Fruit fly (Drosophila melanogaster) whole organism, larva: ENCODE measurements around the gene G6P.

Experiments
- noc ChIP-seq: fragments of 200-800 bp; sonication (Bioruptor generic); optimal IDR thresholded peaks from 3 replicates; lab custom pipeline; 2019; ENCODE audit warnings: missing biosample characterization, mild to moderate bottlenecking, missing genetic modification characterization, moderate library complexity

Gene G6P

DNA sequence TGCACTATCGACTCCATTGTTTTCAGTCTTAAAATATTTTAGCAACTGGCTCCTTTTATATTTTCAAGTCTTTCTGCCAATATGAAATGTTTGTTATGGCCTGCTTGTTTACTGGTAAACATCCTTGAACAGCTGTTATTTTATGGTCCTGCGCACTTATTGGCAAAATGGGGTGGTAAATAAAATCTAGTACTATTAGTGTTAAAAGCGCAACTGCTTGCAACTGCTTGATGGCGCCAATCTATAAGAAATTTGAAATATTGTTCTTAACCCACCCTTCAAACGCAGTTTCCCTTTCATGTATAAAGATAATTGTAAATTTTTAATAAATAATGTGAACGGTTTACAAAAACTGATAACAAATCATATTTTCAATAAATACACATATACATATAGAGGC, at the start of gene G6P:
TSS of gene G6P (minus strand) at position 88 of the 400 bp plus-strand sequence.
- TF ChIP-seq noc: no peak

dm6 chr2L:2864601-2865000, 49.0 kb upstream of the G6P start:
- TF ChIP-seq noc: no peak

DNA sequence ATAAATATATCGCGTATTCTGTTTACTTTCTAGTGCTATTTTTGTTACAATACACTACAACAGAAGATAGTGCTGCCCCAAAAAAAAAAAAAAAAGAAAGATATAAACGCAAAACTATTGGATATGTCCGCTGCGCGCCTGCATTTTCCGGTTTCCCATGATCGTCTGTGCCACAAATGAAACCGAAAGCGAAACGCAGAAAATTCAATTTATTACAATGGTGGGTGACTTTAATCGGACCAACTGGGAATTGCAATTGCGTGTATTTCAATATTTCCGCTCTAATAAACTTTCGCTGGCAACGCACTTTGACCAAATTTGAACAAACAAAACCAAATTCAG, 47.0 kb upstream of the G6P start:
- TF ChIP-seq noc: no peak

dm6 chr2L:2861885-2862620, 46.5 kb upstream of the G6P start:
- peak; percentile 11 for TF ChIP-seq noc

- no peak for TF ChIP-seq noc
Measured at dm6 chr2L:2861140-2861884, 45.8 kb upstream of the G6P start.

DNA sequence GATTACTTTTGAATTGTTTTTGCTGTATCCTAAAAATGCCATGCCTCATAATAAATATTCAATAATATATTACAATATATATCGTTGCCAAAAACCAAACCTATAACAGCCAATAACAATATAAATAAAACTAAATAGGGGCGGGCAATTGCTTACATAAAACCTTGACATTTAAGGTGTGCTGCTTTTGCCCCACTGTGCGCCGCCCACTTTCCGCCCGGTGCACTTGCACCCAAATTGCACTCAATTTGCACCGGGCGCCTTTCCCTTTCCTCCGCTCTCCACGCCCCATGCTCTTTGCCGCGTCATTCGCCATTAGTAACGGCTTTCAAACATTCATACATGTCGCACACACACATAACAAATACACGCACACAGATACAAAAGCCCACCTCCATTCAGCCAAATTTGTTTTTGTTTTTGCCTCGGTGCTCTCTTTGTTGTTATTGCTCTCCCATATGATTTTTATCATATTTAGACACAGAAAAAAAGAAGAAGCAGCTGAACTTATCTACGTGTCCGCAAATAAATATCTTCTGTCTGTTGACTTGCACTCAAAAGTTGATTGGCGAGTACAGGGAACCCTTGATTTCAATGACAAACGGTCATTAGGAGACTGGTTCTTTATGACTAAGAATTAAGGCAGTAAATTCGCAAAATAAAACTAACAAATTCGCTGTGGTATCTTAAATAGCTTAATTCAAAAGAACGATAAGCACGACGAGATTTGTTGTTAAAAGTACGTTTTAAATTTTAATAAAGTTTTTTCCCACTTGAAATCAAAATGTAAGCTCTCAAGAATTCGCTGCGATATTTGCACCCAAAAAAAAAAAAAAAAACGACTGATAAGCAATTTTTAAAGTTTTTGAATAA, 42.5 kb upstream of the G6P start:
- peak; percentile 62 for TF ChIP-seq noc

- peak; percentile 21 for TF ChIP-seq noc
Measured at dm6 chr2L:2856960-2857584, 41.5 kb upstream of the G6P start, which contains the start of gene CG2991. Gene CG2991 (plus strand): TSS chr2L:2857164.

DNA sequence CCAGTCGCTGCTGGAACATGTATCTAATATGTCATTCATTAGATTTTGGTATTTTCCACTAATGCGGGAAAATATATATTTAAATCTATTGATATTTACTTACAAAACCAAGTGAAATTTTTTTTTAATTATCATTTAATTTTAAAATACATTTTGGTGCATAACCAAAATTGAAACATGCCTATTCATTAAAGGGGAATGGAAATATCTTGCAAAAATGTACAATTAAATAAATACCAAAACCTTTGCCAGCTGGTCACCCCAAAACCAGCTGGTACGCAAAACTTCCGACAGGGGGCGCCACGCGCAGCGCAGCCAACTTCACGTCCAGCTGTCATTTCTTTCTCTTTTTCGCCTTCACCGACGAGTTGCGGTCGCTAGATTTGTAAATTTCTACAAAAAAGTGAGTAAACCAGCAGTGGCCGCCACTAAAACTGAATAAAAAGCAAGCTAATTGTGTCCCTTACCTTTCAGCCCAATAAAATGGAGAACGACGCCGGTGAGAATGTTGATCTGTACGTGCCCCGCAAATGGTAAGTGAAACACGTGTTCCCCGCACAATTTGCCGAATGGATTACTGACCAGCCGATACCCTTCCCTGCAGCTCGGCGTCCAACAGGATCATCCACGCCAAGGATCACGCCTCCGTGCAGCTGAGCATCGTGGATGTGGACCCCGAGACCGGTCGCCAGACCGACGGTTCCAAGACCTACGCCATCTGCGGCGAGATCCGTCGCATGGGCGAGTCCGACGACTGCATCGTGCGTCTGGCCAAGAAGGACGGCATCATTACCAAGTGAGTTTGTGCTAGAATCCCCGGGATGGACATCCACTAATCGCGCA, 40.4 kb upstream of the G6P start, which contains the start of the genes CG3104 and RpS21:
TSS of gene CG3104 (minus strand) at position 6 of the 843 bp plus-strand sequence.
TSS of gene RpS21 (plus strand) at position 298 of the 843 bp plus-strand sequence.
- TF ChIP-seq noc: peak; percentile 42

- no peak for TF ChIP-seq noc
Measured at dm6 chr2L:2855204-2855768, 39.7 kb upstream of the G6P start.

DNA sequence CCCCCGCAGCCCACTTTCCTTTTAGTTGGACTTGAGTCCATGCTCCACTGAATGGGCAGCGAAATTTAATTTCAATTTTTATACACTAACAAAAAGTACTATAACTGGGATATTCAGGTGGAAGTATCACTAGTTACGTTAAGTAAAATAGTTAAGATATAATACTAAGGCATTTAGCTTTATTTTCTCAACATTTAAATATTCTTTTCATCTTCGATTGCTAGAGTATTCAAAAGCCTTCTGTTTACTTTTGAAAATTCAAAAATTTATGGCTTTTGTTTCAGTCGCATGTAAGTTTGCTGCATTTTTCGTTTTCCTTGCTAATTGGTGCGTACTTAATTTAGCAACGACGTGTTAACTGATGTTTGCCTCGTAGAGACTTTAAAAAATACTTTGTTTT, 36.0 kb upstream of the G6P start:
- no peak for TF ChIP-seq noc

DNA sequence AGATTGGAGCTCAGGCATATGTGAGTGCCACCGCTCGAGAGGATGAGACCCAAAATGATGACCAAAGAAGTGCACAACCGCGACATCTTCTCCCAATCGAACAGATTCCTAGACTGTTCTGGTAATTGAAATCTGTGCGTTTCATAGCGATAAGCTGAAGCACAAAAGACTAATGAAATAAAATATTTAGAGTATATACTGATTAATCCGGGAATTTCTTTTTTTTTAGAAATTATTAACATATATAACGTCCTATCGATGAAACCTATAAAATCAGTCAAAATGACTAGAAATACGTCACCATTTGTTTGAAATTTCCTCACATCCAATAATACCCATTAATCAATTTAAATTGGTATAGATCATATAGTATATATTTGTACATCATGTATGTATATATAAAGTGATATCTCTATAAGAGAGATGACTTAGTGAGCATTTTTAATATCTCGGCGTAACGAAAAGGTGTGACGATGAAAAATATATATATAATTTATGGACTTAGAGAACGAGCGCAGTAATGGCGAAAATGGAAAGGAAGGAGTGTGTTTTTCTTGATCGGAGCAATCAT, 31.6 kb upstream of the G6P start, which contains the start of the genes CG3117 and CG2983:
TSS of gene CG3117 (minus strand) at position 101 of the 571 bp plus-strand sequence.
TSS of gene CG2983 (plus strand) at position 521 of the 571 bp plus-strand sequence.
- TF ChIP-seq noc: no peak

DNA sequence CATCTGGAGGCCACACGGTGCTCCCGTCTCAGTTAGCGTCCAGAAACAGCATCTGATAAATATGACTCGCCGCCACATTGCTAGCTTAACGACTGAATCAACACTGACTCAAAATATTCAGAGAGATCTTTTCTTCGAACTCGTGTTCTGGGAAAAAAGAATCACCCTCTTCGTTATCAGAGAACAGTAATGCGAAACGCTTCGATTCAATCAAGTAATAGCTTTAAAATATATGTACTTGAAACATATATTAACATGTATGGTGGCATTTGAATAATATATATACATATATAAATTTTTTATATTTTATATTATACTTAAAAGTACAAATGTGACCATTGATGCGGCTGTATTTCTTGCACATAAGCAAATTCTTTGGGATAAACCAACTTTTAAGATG, 30.1 kb upstream of the G6P start, which contains the start of gene CG18557:
TSS of gene CG18557 (minus strand) at position 101 of the 400 bp plus-strand sequence.
- no peak for TF ChIP-seq noc

dm6 chr2L:2844413-2844812, 28.9 kb upstream of the G6P start, which contains the start of gene CG18558:
Gene CG18558 (minus strand): TSS chr2L:2844513.
- no peak for TF ChIP-seq noc

DNA sequence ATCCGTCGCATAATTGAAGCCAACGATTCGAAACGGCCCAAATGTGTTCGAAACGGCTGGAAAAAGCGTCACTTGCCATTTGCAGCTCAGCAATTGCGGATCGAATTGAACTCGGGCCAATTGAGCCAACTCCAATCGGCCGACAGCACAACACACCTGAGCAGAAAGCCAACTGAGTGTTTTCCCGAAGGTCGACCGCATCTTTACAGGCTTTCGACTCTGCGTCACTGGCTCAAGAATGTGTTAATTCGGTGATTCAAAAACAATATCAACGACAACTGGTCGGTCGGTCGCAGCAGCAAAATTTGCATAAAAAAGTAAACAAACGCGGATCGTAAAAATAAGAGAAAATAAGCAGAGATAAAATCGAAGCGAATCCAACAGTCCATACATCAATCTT, 24.8 kb upstream of the G6P start:
- no peak for TF ChIP-seq noc
